Worm (Caenorhabditis elegans) whole organism, L3 larva: ENCODE data around the gene sto-2.
A peak's percentile ranks its signal among the peaks of the same experiment; 100 is the strongest.

Experiments
- ama-1 ChIP-seq: fragments of 150-350 bp; optimal IDR thresholded peaks from 2 replicates; lab custom pipeline; 2018
- daf-12 ChIP-seq: fragments of 150-350 bp; optimal IDR thresholded peaks from 2 replicates; lab custom pipeline; 2014; ENCODE audit warnings: missing biosample characterization, missing genetic modification reagents, missing genetic modification characterization
- elt-1 ChIP-seq: fragments of 150-350 bp; optimal IDR thresholded peaks from 2 replicates; lab custom pipeline; 2014; ENCODE audit warnings: missing biosample characterization, missing genetic modification characterization
- jun-1 ChIP-seq: fragments of 150-350 bp; optimal IDR thresholded peaks from 2 replicates; lab custom pipeline; 2014; ENCODE audit warnings: missing biosample characterization, missing genetic modification reagents, missing genetic modification characterization
- lin-39 ChIP-seq: fragments of 150-350 bp; optimal IDR thresholded peaks from 2 replicates; lab custom pipeline; 2018; ENCODE audit warnings: missing biosample characterization, missing genetic modification reagents, missing genetic modification characterization
- nhr-25 ChIP-seq: sonication (generic microtip); optimal IDR thresholded peaks from 2 replicates; lab custom pipeline; 2017; ENCODE audit warnings: missing biosample characterization, missing genetic modification characterization

ce11 chrX:5297942-5298611 lies 25.1 kb downstream of the sto-2 start, which contains the start of gene ift-81:
- TF ChIP-seq jun-1 (tag; lab: Kevin White, UChicago), result no peak
- TF ChIP-seq lin-39, result peak; percentile 62
- TF ChIP-seq elt-1 (tag; lab: Kevin White, UChicago), result no peak
- TF ChIP-seq nhr-25 (tag; lab: Kevin White, UChicago), result no peak
- no peak for TF ChIP-seq daf-12 (tag; lab: Kevin White, UChicago)
- TF ChIP-seq ama-1 (lab: Kevin White, UChicago), result no peak
